Fruit fly (Drosophila melanogaster): ENCODE measurements around the gene CG7091.

CG7091 gene

DNA sequence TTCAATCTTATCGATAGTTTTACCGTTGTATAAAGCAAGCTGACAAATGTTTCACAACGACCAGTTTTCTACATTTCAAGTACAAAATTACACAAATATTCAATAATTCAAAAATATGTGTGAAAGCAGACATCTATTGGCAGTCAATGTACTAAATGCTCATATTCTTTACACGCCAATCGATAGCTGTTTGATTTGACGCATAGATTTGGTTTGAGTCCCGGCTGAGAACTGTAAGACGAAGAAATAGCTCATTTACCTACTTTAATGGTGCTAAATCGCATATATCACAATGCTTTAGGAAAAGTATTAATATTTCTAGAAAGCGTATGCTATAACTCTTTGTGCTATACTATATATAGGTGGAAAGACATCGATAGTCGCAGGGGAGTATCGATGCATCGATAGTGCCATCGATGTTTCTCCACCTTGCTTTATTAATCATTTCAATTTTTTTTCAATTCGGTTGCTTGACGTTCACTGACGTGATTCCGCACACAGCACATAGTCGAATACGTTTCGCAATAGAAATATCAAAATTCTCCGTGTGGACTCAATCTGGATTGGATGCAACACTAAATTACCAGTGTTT, 2.9 kb downstream of the CG7091 start, which contains the start of gene Paip2 (continued):
- no peak for TF ChIP-seq CG4328 (GFP tag; optimal IDR thresholded peaks at IDR 0.05)
- peak; percentile 46 for TF ChIP-seq CG4617 (GFP tag; optimal IDR thresholded peaks at IDR 0.05; ENCODE audit: borderline replicate concordance)
- TF ChIP-seq knrl (GFP tag; IDR thresholded peaks at IDR 0.05; ENCODE audit: partially characterized antibody): peak; percentile 99
- peak; percentile 97 for TF ChIP-seq Bgb (GFP tag; IDR thresholded peaks at IDR 0.05; ENCODE audit: partially characterized antibody)
- TF ChIP-seq CG12942 (GFP tag; optimal IDR thresholded peaks at IDR 0.05): no peak
- peak; percentile 87 for TF ChIP-seq pzg (GFP tag; optimal IDR thresholded peaks at IDR 0.05)
- TF ChIP-seq CG8478 (optimal IDR thresholded peaks at IDR 0.05): peak; percentile 66
- TF ChIP-seq CTCF (GFP tag; optimal IDR thresholded peaks at IDR 0.05): peak; percentile 91
- TF ChIP-seq CoRest (tag; optimal IDR thresholded peaks at IDR 0.05): peak; percentile 67
- TF ChIP-seq Myb (GFP tag; optimal IDR thresholded peaks at IDR 0.05): peak; percentile 63
- no peak for TF ChIP-seq CG15269 (tag; optimal IDR thresholded peaks at IDR 0.05)
- TF ChIP-seq CG4424 (GFP tag; optimal IDR thresholded peaks at IDR 0.05): peak; percentile 4
- TF ChIP-seq hbn (GFP tag; IDR thresholded peaks at IDR 0.05; ENCODE audit: partially characterized antibody): peak; percentile 98
- TF ChIP-seq CG33213 (GFP tag; optimal IDR thresholded peaks at IDR 0.05): peak; percentile 6
- peak; percentile 3 for TF ChIP-seq CG31365 (tag; optimal IDR thresholded peaks at IDR 0.05)
- TF ChIP-seq MESR4 (GFP tag; optimal IDR thresholded peaks at IDR 0.05): peak; percentile 78
- peak; percentile 40 for TF ChIP-seq CG12391 (tag; optimal IDR thresholded peaks at IDR 0.05)
- peak; percentile 67 for TF ChIP-seq CG15514 (GFP tag; optimal IDR thresholded peaks at IDR 0.05)
- peak; percentile 79 for TF ChIP-seq Sin3A (optimal IDR thresholded peaks at IDR 0.05)
- no peak for TF ChIP-seq Trl (optimal IDR thresholded peaks at IDR 0.05)
- peak; percentile 28 for TF ChIP-seq Trl (GFP tag; optimal IDR thresholded peaks at IDR 0.05)
- peak; percentile 71 for TF ChIP-seq CG1603 (tag; optimal IDR thresholded peaks at IDR 0.05)
- TF ChIP-seq nmo (GFP tag; optimal IDR thresholded peaks at IDR 0.05): peak; percentile 71
- no peak for TF ChIP-seq wek (GFP tag; optimal IDR thresholded peaks at IDR 0.05)
- peak; percentile 97 for TF ChIP-seq tna (GFP tag; IDR thresholded peaks at IDR 0.05; ENCODE audit: partially characterized antibody)
- TF ChIP-seq Gug (GFP tag; IDR thresholded peaks at IDR 0.05): no peak
- no peak for TF ChIP-seq CG9609 (GFP tag; optimal IDR thresholded peaks at IDR 0.05)
- TF ChIP-seq sens (GFP tag): peak; percentile 70
- TF ChIP-seq CG11560 (tag; IDR thresholded peaks at IDR 0.05): peak; percentile 61; the same call in 2 of the 3 replicates
- TF ChIP-seq dm (GFP tag; optimal IDR thresholded peaks at IDR 0.05): peak; percentile 39
- no peak for TF ChIP-seq Gsc (GFP tag; IDR thresholded peaks at IDR 0.05)
- TF ChIP-seq Dp (GFP tag; optimal IDR thresholded peaks at IDR 0.05): peak; percentile 91
- peak; percentile 3 for TF ChIP-seq CG1792 (GFP tag; optimal IDR thresholded peaks at IDR 0.05)
- no peak for TF ChIP-seq btn (GFP tag; optimal IDR thresholded peaks at IDR 0.05)
- peak; percentile 85 for TF ChIP-seq abd-A (tag; optimal IDR thresholded peaks at IDR 0.05)
- no peak for TF ChIP-seq zfh2 (GFP tag; optimal IDR thresholded peaks at IDR 0.05)
- TF ChIP-seq Abd-B (GFP tag; optimal IDR thresholded peaks at IDR 0.05): peak; percentile 74
- TF ChIP-seq ato (GFP tag; IDR thresholded peaks at IDR 0.05; ENCODE audit: partially characterized antibody): peak; percentile 93
- TF ChIP-seq CG30020 (tag; optimal IDR thresholded peaks at IDR 0.05): peak; percentile 32
- no peak for TF ChIP-seq Rx (GFP tag; IDR thresholded peaks at IDR 0.05)
- no peak for TF ChIP-seq HLHmδ (GFP tag; optimal IDR thresholded peaks at IDR 0.05)
- peak; percentile 99 for TF ChIP-seq Dll (GFP tag; IDR thresholded peaks at IDR 0.05; ENCODE audit: partially characterized antibody)
- peak; percentile 2 to 56 for TF ChIP-seq tll (GFP tag; optimal IDR thresholded peaks at IDR 0.05)
- TF ChIP-seq ap (GFP tag; IDR thresholded peaks at IDR 0.05): no peak
- TF ChIP-seq Tbp (GFP tag; optimal IDR thresholded peaks at IDR 0.05): no peak
- no peak for TF ChIP-seq CG3065 (GFP tag; optimal IDR thresholded peaks at IDR 0.05)
- no peak for TF ChIP-seq CG15479 (GFP tag; optimal IDR thresholded peaks at IDR 0.05)
- TF ChIP-seq CG6272 (GFP tag; IDR thresholded peaks at IDR 0.05): peak; percentile 45; the same call in 1 of the 2 replicates
- no peak for TF ChIP-seq PHDP (tag; optimal IDR thresholded peaks at IDR 0.05)
- TF ChIP-seq inv (GFP tag; IDR thresholded peaks at IDR 0.05; ENCODE audit: partially characterized antibody): peak; percentile 98
- TF ChIP-seq Atf3 (GFP tag; optimal IDR thresholded peaks at IDR 0.05): peak; percentile 1
